Worm (Caenorhabditis elegans) whole organism, L4 larva: Measurements from ENCODE around the gene plc-1.

Experiments used
- F26F4.8 ChIP-seq: fragments of 200-800 bp; sonication (Bioruptor generic); conservative IDR thresholded peaks from 2 replicates; pipeline ENCODE4 v1.3.6; 2022; ENCODE audit warnings: missing genetic modification characterization, missing compliant biosample characterization
- F44E2.7 ChIP-seq: fragments of 200-800 bp; sonication (Bioruptor generic); IDR thresholded peaks from 2 replicates; pipeline ENCODE4 v2.1.2; 2022; ENCODE audit warnings: missing genetic modification characterization, missing compliant biosample characterization
- F49E8.2 ChIP-seq: sonication (generic microtip); optimal IDR thresholded peaks from 2 replicates; lab custom pipeline; 2016; ENCODE audit warnings: missing compliant biosample characterization, mild to moderate bottlenecking, missing genetic modification characterization, borderline replicate concordance
- Y5F2A.4 ChIP-seq: fragments of 200-800 bp; sonication (Bioruptor generic); optimal IDR thresholded peaks from 2 replicates; lab custom pipeline; 2018; ENCODE audit warnings: mild to moderate bottlenecking, missing genetic modification characterization, missing compliant biosample characterization
- aly-2 ChIP-seq: sonication (generic microtip); optimal IDR thresholded peaks from 2 replicates; lab custom pipeline; 2018; ENCODE audit warnings: missing biosample characterization, missing genetic modification characterization
- arid-1 ChIP-seq: fragments of 200-800 bp; sonication (Bioruptor generic); conservative IDR thresholded peaks from 2 replicates; pipeline ENCODE4 v1.3.6; 2022; ENCODE audit warnings: missing genetic modification reagents, missing genetic modification characterization, missing compliant biosample characterization
- ceh-20 ChIP-seq: fragments of 200-800 bp; sonication (Bioruptor generic); IDR thresholded peaks from 2 replicates; pipeline ENCODE4 v1.3.6; 2022; ENCODE audit warnings: missing genetic modification reagents, missing genetic modification characterization, missing compliant biosample characterization
- ceh-28 ChIP-seq: fragments of 150-350 bp; optimal IDR thresholded peaks from 2 replicates; lab custom pipeline; 2014; ENCODE audit warnings: missing biosample characterization, missing genetic modification reagents, missing genetic modification characterization
- ceh-44 ChIP-seq: fragments of 200-800 bp; sonication (Bioruptor generic); IDR thresholded peaks from 2 replicates; pipeline ENCODE4 v1.3.6; 2022; ENCODE audit warnings: missing genetic modification reagents, missing genetic modification characterization, missing compliant biosample characterization
- ces-1 ChIP-seq: fragments of 150-350 bp; sonication (generic microtip); optimal IDR thresholded peaks from 4 replicates; lab custom pipeline; 2014; ENCODE audit warnings: missing biosample characterization, missing genetic modification reagents, missing genetic modification characterization
- cey-2 ChIP-seq: sonication (generic microtip); optimal IDR thresholded peaks from 3 replicates; lab custom pipeline; 2017; ENCODE audit warnings: missing genetic modification characterization, mild to moderate bottlenecking, missing compliant biosample characterization, antibody characterized with exemption, borderline replicate concordance; ENCODE audit not compliant: insufficient read depth
- dmd-8 ChIP-seq: fragments of 200-800 bp; sonication (Bioruptor generic); IDR thresholded peaks from 2 replicates; pipeline ENCODE4 v1.3.6; 2022; ENCODE audit warnings: missing genetic modification characterization, missing compliant biosample characterization
- dmd-9 ChIP-seq: fragments of 200-800 bp; sonication (Bioruptor generic); IDR thresholded peaks from 2 replicates; pipeline ENCODE4 v1.3.6; 2022; ENCODE audit warnings: missing genetic modification reagents, missing genetic modification characterization, missing compliant biosample characterization
- dve-1 ChIP-seq: sonication (generic microtip); optimal IDR thresholded peaks from 2 replicates; lab custom pipeline; 2017; ENCODE audit warnings: antibody characterized with exemption, mild to moderate bottlenecking, missing genetic modification characterization, missing compliant biosample characterization; ENCODE audit not compliant: insufficient read depth
- egl-43 ChIP-seq: fragments of 200-800 bp; sonication (Bioruptor generic); IDR thresholded peaks from 2 replicates; pipeline ENCODE4 v1.3.6; 2022; ENCODE audit warnings: missing genetic modification reagents, missing genetic modification characterization, missing compliant biosample characterization
- fos-1 ChIP-seq: fragments of 150-350 bp; optimal IDR thresholded peaks from 2 replicates; lab custom pipeline; 2014; ENCODE audit warnings: missing biosample characterization, missing genetic modification characterization
- hif-1 ChIP-seq, 2 experiments: sonication (generic microtip); optimal IDR thresholded peaks; 2 replicates each; lab custom pipeline; 2016 to 2017; ENCODE audit warnings: missing compliant biosample characterization in 2 of 2, missing genetic modification characterization in 2 of 2, missing genetic modification reagents in 2 of 2, missing genotype in 2 of 2, mild to moderate bottlenecking in 1 of 2
- hlh-30 ChIP-seq: sonication (generic microtip); optimal IDR thresholded peaks from 2 replicates; lab custom pipeline; 2017; ENCODE audit warnings: antibody characterized with exemption, mild to moderate bottlenecking, missing genetic modification characterization, missing compliant biosample characterization; ENCODE audit not compliant: insufficient read depth
- hmg-1.1 ChIP-seq: fragments of 200-800 bp; sonication (Bioruptor generic); IDR thresholded peaks from 2 replicates; pipeline ENCODE4 v1.3.6; 2022; ENCODE audit warnings: missing genetic modification reagents, missing genetic modification characterization, missing compliant biosample characterization
- lim-7 ChIP-seq: fragments of 200-800 bp; sonication (Bioruptor generic); IDR thresholded peaks from 2 replicates; pipeline ENCODE4 v1.3.6; 2022; ENCODE audit warnings: missing genetic modification characterization, missing compliant biosample characterization
- lin-1 ChIP-seq: fragments of 200-800 bp; sonication (Bioruptor generic); IDR thresholded peaks from 2 replicates; pipeline ENCODE4 v1.3.6; 2022; ENCODE audit warnings: missing genetic modification reagents, missing genetic modification characterization, missing compliant biosample characterization
- lin-13 ChIP-seq: fragments of 150-350 bp; optimal IDR thresholded peaks from 2 replicates; lab custom pipeline; 2014; ENCODE audit warnings: missing biosample characterization, missing genetic modification reagents, missing genetic modification characterization
- lin-15B ChIP-seq: fragments of 150-350 bp; sonication (generic microtip); optimal IDR thresholded peaks from 3 replicates; lab custom pipeline; 2014; ENCODE audit warnings: missing biosample characterization, missing genetic modification characterization
- lin-29 ChIP-seq: fragments of 200-800 bp; sonication (Bioruptor generic); IDR thresholded peaks from 2 replicates; pipeline ENCODE4 v1.3.6; 2022; ENCODE audit warnings: missing genetic modification reagents, missing genetic modification characterization, missing compliant biosample characterization
- lin-39 ChIP-seq: fragments of 150-350 bp; optimal IDR thresholded peaks from 2 replicates; lab custom pipeline; 2014; ENCODE audit warnings: missing biosample characterization, missing genetic modification reagents, missing genetic modification characterization
- lsy-2 ChIP-seq, 2 experiments: fragments of 150-350 bp in 1 of 2; sonication (generic microtip) in 1 of 2; optimal IDR thresholded peaks; 2 replicates each; lab custom pipeline; 2014 to 2017; ENCODE audit warnings: missing biosample characterization in 2 of 2, missing genetic modification characterization in 2 of 2
- madf-5 ChIP-seq, 2 experiments: fragments of 200-800 bp; sonication (Bioruptor generic); IDR thresholded peaks; 2 replicates each; pipeline ENCODE4 v1.3.6; 2022; ENCODE audit warnings: missing compliant biosample characterization in 2 of 2, missing genetic modification characterization in 2 of 2
- mdt-29 ChIP-seq: fragments of 200-800 bp; sonication (Bioruptor generic); IDR thresholded peaks from 2 replicates; pipeline ENCODE4 v1.3.6; 2022; ENCODE audit warnings: missing genetic modification reagents, missing genetic modification characterization, missing compliant biosample characterization
- mep-1 ChIP-seq: fragments of 150-350 bp; sonication (generic microtip); optimal IDR thresholded peaks from 3 replicates; lab custom pipeline; 2014; ENCODE audit warnings: missing biosample characterization, missing genetic modification characterization
- mxl-2 ChIP-seq: fragments of 200-800 bp; sonication (Bioruptor generic); conservative IDR thresholded peaks from 2 replicates; pipeline ENCODE4 v1.3.6; 2022; ENCODE audit warnings: missing genetic modification reagents, missing genetic modification characterization, missing compliant biosample characterization
- nhr-10 ChIP-seq: fragments of 150-350 bp; optimal IDR thresholded peaks from 2 replicates; lab custom pipeline; 2014; ENCODE audit warnings: missing biosample characterization, missing genetic modification characterization
- nhr-102 ChIP-seq: sonication (generic microtip); optimal IDR thresholded peaks from 2 replicates; lab custom pipeline; 2016; ENCODE audit warnings: mild to moderate bottlenecking, missing genetic modification characterization, moderate library complexity, missing compliant biosample characterization
- nhr-111 ChIP-seq: fragments of 200-800 bp; sonication (Bioruptor generic); optimal IDR thresholded peaks from 2 replicates; lab custom pipeline; 2018; ENCODE audit warnings: mild to moderate bottlenecking, missing genetic modification characterization, missing compliant biosample characterization
- nhr-237 ChIP-seq: sonication (generic microtip); optimal IDR thresholded peaks from 2 replicates; lab custom pipeline; 2017; ENCODE audit warnings: missing biosample characterization, missing genetic modification characterization
- nhr-25 ChIP-seq: sonication (generic microtip); optimal IDR thresholded peaks from 2 replicates; lab custom pipeline; 2017; ENCODE audit warnings: missing genetic modification characterization, mild to moderate bottlenecking, missing compliant biosample characterization, antibody characterized with exemption, moderate library complexity, borderline replicate concordance; ENCODE audit not compliant: insufficient read depth
- nhr-6 ChIP-seq: fragments of 150-350 bp; optimal IDR thresholded peaks from 2 replicates; lab custom pipeline; 2014; ENCODE audit warnings: missing biosample characterization, missing genetic modification characterization
- pha-4 ChIP-seq, 2 experiments: fragments of 150-350 bp in 1 of 2; fragments of 200-800 bp in 1 of 2; sonication (Bioruptor generic) in 1 of 2; IDR thresholded peaks in 1 of 2; optimal IDR thresholded peaks in 1 of 2; 2 replicates each; pipeline versions ENCODE4 v1.3.6 to Lab custom; 2014 to 2022; ENCODE audit warnings: missing genetic modification characterization in 2 of 2, missing genetic modification reagents in 2 of 2, missing biosample characterization in 1 of 2, missing compliant biosample characterization in 1 of 2
- php-3 ChIP-seq: fragments of 200-800 bp; sonication (Bioruptor generic); IDR thresholded peaks from 2 replicates; pipeline ENCODE4 v1.3.6; 2022; ENCODE audit warnings: missing genetic modification reagents, missing genetic modification characterization, missing compliant biosample characterization
- pqm-1 ChIP-seq: sonication (generic microtip); optimal IDR thresholded peaks from 2 replicates; lab custom pipeline; 2017; ENCODE audit warnings: missing biosample characterization, missing genetic modification characterization
- rbr-2 ChIP-seq: sonication (generic microtip); optimal IDR thresholded peaks from 2 replicates; lab custom pipeline; 2016; ENCODE audit warnings: missing genotype, missing genetic modification characterization, missing compliant biosample characterization
- sdz-12 ChIP-seq: fragments of 200-800 bp; sonication (Bioruptor generic); optimal IDR thresholded peaks from 2 replicates; lab custom pipeline; 2018; ENCODE audit warnings: mild to moderate bottlenecking, missing genetic modification characterization, missing compliant biosample characterization
- set-16 ChIP-seq: fragments of 200-800 bp; sonication (Bioruptor generic); IDR thresholded peaks from 2 replicates; pipeline ENCODE4 v1.3.6; 2022; ENCODE audit warnings: missing genetic modification reagents, missing genetic modification characterization, missing compliant biosample characterization
- snpc-4 ChIP-seq: fragments of 150-350 bp; optimal IDR thresholded peaks from 2 replicates; lab custom pipeline; 2014; ENCODE audit warnings: missing biosample characterization, missing genetic modification characterization
- spr-1 ChIP-seq: sonication (generic microtip); optimal IDR thresholded peaks from 2 replicates; lab custom pipeline; 2016; ENCODE audit warnings: mild to moderate bottlenecking, missing genetic modification characterization, missing compliant biosample characterization
- tag-97 ChIP-seq: fragments of 200-800 bp; sonication (Bioruptor generic); IDR thresholded peaks from 2 replicates; pipeline ENCODE4 v1.3.6; 2022; ENCODE audit warnings: missing genetic modification characterization, missing compliant biosample characterization
- unc-130 ChIP-seq: sonication (generic microtip); optimal IDR thresholded peaks from 2 replicates; lab custom pipeline; 2016; ENCODE audit warnings: missing genetic modification reagents, missing genetic modification characterization, missing compliant biosample characterization
- zag-1 ChIP-seq: fragments of 150-350 bp; optimal IDR thresholded peaks from 2 replicates; lab custom pipeline; 2014; ENCODE audit warnings: missing biosample characterization, missing genetic modification characterization

The plc-1 gene

DNA sequence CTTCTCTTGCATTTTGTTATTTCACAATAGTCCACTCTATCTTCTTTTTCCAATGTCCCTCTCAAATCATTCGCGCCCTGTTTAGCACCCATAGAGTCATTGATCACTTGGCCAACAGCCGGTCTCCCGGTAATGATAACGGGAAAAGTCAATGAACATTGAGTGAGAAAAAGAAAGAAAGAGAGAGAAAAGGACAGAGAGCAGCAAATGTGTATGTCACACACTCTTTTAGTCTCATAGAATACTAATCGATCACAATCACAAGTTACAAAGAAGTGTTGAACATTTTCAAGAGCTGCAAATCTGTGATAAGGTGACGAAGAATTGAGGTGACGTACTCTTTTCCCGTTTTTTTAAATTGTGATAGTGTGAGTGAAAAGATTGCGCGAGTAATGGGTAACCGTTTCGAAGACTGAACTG, 66.3 kb downstream of the plc-1 start (continued):
- TF ChIP-seq hif-1 (tag; optimal IDR thresholded peaks at IDR 0.05; lab: Kevin White, UChicago), result peak in 1 of 2 experiments; percentile 45
- TF ChIP-seq nhr-102 (tag; lab: Kevin White, UChicago), result peak; percentile 48
- no peak for TF ChIP-seq lin-29 (GFP tag; lab: Robert Waterston, UW)
- no peak for TF ChIP-seq lim-7 (GFP tag; lab: Robert Waterston, UW)
- TF ChIP-seq arid-1, result no peak
- no peak for TF ChIP-seq mxl-2
- no peak for TF ChIP-seq madf-5 (GFP tag; IDR thresholded peaks at IDR 0.05; lab: Robert Waterston, UW)
- no peak for TF ChIP-seq zag-1 (tag; lab: Kevin White, UChicago)
- TF ChIP-seq tag-97 (GFP tag; lab: Robert Waterston, UW), result no peak
- no peak for TF ChIP-seq unc-130
- no peak for TF ChIP-seq Y5F2A.4 (GFP tag; lab: Kevin White, UChicago)
- TF ChIP-seq nhr-6 (tag; lab: Kevin White, UChicago), result peak; percentile 55
- TF ChIP-seq nhr-25 (tag; lab: Kevin White, UChicago), result peak; percentile 57
- TF ChIP-seq F26F4.8, result no peak
- no peak for TF ChIP-seq lin-15B (tag; lab: Kevin White, UChicago)
- peak; percentile 94 for TF ChIP-seq dve-1
- TF ChIP-seq dmd-9 (GFP tag; lab: Robert Waterston, UW), result no peak
- no peak for TF ChIP-seq snpc-4 (tag; lab: Kevin White, UChicago)
- peak; percentile 57 for TF ChIP-seq ceh-28 (tag; lab: Kevin White, UChicago)
- TF ChIP-seq set-16 (GFP tag; lab: Robert Waterston, UW), result no peak
- TF ChIP-seq nhr-111, result no peak
- TF ChIP-seq lin-1 (GFP tag; lab: Robert Waterston, UW), result peak; percentile 60; the same call in 1 of the 2 replicates
- peak; percentile 53 for TF ChIP-seq php-3 (GFP tag; lab: Robert Waterston, UW)
- peak; percentile 90 for TF ChIP-seq hlh-30 (tag; lab: Kevin White, UChicago)
- no peak for TF ChIP-seq dmd-8 (GFP tag; lab: Robert Waterston, UW)
- no peak for TF ChIP-seq ces-1 (GFP tag; lab: Kevin White, UChicago)
- TF ChIP-seq lin-39 (tag; lab: Kevin White, UChicago), result no peak
- no peak for TF ChIP-seq mdt-29 (GFP tag; lab: Robert Waterston, UW)
- TF ChIP-seq fos-1 (tag; lab: Kevin White, UChicago), result peak; percentile 24
- 0 out of 2 replicates have a peak, but pooled peaks have one; percentile 38 for TF ChIP-seq ceh-20 (GFP tag; lab: Robert Waterston, UW)
- peak; percentile 94 for TF ChIP-seq pqm-1 (tag; lab: Kevin White, UChicago)
- TF ChIP-seq F44E2.7 (GFP tag; lab: Robert Waterston, UW), result no peak

DNA sequence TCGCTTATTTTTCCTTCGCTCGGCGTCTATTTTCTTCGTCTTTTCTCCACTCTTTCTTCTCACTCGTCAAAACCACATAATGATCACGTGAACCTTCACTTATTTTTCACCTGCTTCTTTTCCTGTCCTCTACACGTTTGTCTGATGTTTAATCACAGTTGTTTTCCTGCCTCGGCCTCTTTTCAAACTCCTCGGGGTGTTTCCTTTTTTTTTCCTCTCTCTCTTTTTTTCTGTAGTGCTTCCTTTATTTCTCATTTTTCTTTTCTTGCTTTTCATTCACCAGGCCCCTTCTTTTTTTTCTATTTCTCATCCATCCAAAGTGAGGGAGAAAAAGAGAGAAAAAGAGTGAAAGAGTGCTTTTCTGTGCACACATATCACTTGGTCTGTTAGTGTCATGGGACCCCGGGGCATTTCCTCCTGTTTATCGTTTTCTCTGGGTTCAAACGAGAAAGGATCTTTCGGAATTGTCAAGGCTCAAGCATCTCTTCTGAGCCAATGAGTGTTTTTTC, 67.4 kb downstream of the plc-1 start:
- 0 out of 2 replicates have a peak, but pooled peaks have one; percentile 51 for TF ChIP-seq egl-43
- peak; percentile 84 for TF ChIP-seq mxl-2
- no peak for TF ChIP-seq unc-130
- peak; percentile 64; the same call in 1 of the 2 replicates for TF ChIP-seq hmg-1.1 (GFP tag; lab: Robert Waterston, UW)
- peak; percentile 86 for TF ChIP-seq rbr-2 (tag; lab: Kevin White, UChicago)
- peak; percentile 93 for TF ChIP-seq mep-1 (tag; lab: Kevin White, UChicago)
- no peak for TF ChIP-seq F49E8.2 (tag; lab: Kevin White, UChicago)
- no peak for TF ChIP-seq madf-5 (GFP tag; IDR thresholded peaks at IDR 0.05; lab: Robert Waterston, UW)
- TF ChIP-seq spr-1 (tag; lab: Kevin White, UChicago), result peak; percentile 50
- TF ChIP-seq cey-2 (tag; lab: Kevin White, UChicago), result peak; percentile 67
- peak; percentile 70 for TF ChIP-seq pha-4 (GFP tag; IDR thresholded peaks at IDR 0.05; lab: Robert Waterston, UW)
- TF ChIP-seq pha-4 (tag; optimal IDR thresholded peaks at IDR 0.05; lab: Kevin White, UChicago), result peak; percentile 78
- TF ChIP-seq sdz-12, result no peak
- TF ChIP-seq nhr-102 (tag; lab: Kevin White, UChicago), result peak; percentile 29
- TF ChIP-seq lin-29 (GFP tag; lab: Robert Waterston, UW), result 0 out of 2 replicates have a peak, but pooled peaks have one; percentile 45
- peak; percentile 70 for TF ChIP-seq nhr-10 (tag; lab: Kevin White, UChicago)
- TF ChIP-seq ceh-44 (GFP tag; lab: Robert Waterston, UW), result no peak
- TF ChIP-seq lin-13 (GFP tag; lab: Kevin White, UChicago), result peak; percentile 46
- TF ChIP-seq php-3 (GFP tag; lab: Robert Waterston, UW), result no peak
- peak; percentile 73 to 85 for TF ChIP-seq lsy-2 (tag; optimal IDR thresholded peaks at IDR 0.05; lab: Kevin White, UChicago)
- TF ChIP-seq lin-1 (GFP tag; lab: Robert Waterston, UW), result peak; percentile 71; the same call in 1 of the 2 replicates
- no peak for TF ChIP-seq aly-2 (tag; lab: Kevin White, UChicago)
- TF ChIP-seq dve-1, result peak; percentile 91
- no peak for TF ChIP-seq nhr-237 (tag; lab: Kevin White, UChicago)
